Worm (Caenorhabditis elegans): ENCODE data around the gene fat-1.

DNA sequence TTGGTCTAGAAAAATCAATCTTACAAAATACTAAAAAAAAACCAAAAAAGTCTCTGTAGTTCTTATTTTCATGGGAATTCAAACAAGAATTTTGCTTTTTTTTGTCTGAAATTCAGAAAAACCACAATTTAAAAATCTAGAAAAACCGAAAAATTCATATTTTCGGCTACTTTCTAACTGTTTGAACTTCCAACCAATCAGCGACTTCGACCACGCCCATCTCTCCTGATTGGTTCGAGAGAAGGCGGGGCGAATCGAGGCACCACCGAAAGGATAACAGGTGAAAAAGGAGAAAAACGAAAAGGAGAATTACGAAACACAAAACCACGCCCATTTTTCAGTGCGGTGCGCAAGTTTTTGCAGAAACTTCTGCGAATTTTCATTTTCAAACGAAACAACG, 10.7 kb upstream of the fat-1 start:
- TF ChIP-seq snpc-4 (tag; optimal IDR thresholded peaks at IDR 0.05), result no peak
- TF ChIP-seq nhr-12 (tag; optimal IDR thresholded peaks at IDR 0.05), result no peak

All from whole organism, L2 larva.